Fruit fly (Drosophila melanogaster): Measurements from ENCODE around the gene CG15525.

The CG15525 gene

dm6 chr3R:29983073-29983544 is 14.4 kb downstream of the CG15525 start, which contains the start of gene CG7896 (continued):
- TF ChIP-seq exex (tag; optimal IDR thresholded peaks at IDR 0.05) (peak; percentile 13), lilli (GFP tag; optimal IDR thresholded peaks at IDR 0.05) (peak; percentile 47), CG2116 (GFP tag; optimal IDR thresholded peaks at IDR 0.05) (peak; percentile 34), Stat92E (GFP tag; optimal IDR thresholded peaks at IDR 0.05) (peak in 1 of 3 experiments; percentile 13), CG7745 (tag; optimal IDR thresholded peaks at IDR 0.05) (no peak), CG11723 (GFP tag; optimal IDR thresholded peaks at IDR 0.05) (peak; percentile 52), al (GFP tag; IDR thresholded peaks at IDR 0.05) (peak; percentile 81), eve (GFP tag; optimal IDR thresholded peaks at IDR 0.05) (no peak), B-H1 (GFP tag; IDR thresholded peaks at IDR 0.05) (peak; percentile 57; the same call in 2 of the 3 replicates), Bgb (GFP tag; IDR thresholded peaks at IDR 0.05; ENCODE audit: partially characterized antibody) (no peak), inv (GFP tag; IDR thresholded peaks at IDR 0.05; ENCODE audit: partially characterized antibody) (no peak), CG13123 (GFP tag; optimal IDR thresholded peaks at IDR 0.05) (peak; percentile 4), CG12155 (GFP tag; optimal IDR thresholded peaks at IDR 0.05) (peak; percentile 41), dysf (GFP tag; IDR thresholded peaks at IDR 0.05) (peak; percentile 92), CG12071 (GFP tag; optimal IDR thresholded peaks at IDR 0.05) (peak; percentile 27), D19A (tag; optimal IDR thresholded peaks at IDR 0.05) (no peak), knrl (GFP tag; IDR thresholded peaks at IDR 0.05; ENCODE audit: partially characterized antibody) (no peak), Gsc (GFP tag; IDR thresholded peaks at IDR 0.05) (peak; percentile 62), ase (GFP tag; IDR thresholded peaks at IDR 0.05) (peak; percentile 53; the same call in 1 of the 3 replicates), BtbVII (GFP tag; optimal IDR thresholded peaks at IDR 0.05) (peak; percentile 48), Poxn (GFP tag; IDR thresholded peaks at IDR 0.05) (no peak), YL-1 (GFP tag; optimal IDR thresholded peaks at IDR 0.05) (no peak), cwo (GFP tag; optimal IDR thresholded peaks at IDR 0.05) (peak; percentile 60), CG11093 (GFP tag; IDR thresholded peaks at IDR 0.05) (peak; percentile 78), slou (GFP tag; optimal IDR thresholded peaks at IDR 0.05) (peak; percentile 62), Dp (GFP tag; optimal IDR thresholded peaks at IDR 0.05) (no peak), CG12299 (tag; optimal IDR thresholded peaks at IDR 0.05) (no peak), Adf1 (GFP tag; IDR thresholded peaks at IDR 0.05) (peak; percentile 31; the same call in 1 of the 2 replicates), insv (GFP tag; optimal IDR thresholded peaks at IDR 0.05) (no peak), CG8478 (optimal IDR thresholded peaks at IDR 0.05) (no peak), CG8281 (tag; optimal IDR thresholded peaks at IDR 0.05) (peak; percentile 29), Fer3 (tag; optimal IDR thresholded peaks at IDR 0.05) (peak; percentile 56), CG2199 (GFP tag; IDR thresholded peaks at IDR 0.05) (no peak), Ets65A (GFP tag) (peak; percentile 53), CG13424 (tag; optimal IDR thresholded peaks at IDR 0.05) (peak; percentile 80), mld (GFP tag; IDR thresholded peaks at IDR 0.05; ENCODE audit: partially characterized antibody) (no peak), CG15601 (tag; optimal IDR thresholded peaks at IDR 0.05) (peak; percentile 62), tup (GFP tag; optimal IDR thresholded peaks at IDR 0.05) (no peak), chinmo (GFP tag; IDR thresholded peaks at IDR 0.05; ENCODE audit: partially characterized antibody) (peak; percentile 86; the same call in 3 of the 4 replicates), CG16815 (GFP tag; optimal IDR thresholded peaks at IDR 0.05) (peak; percentile 21), bab2 (GFP tag; optimal IDR thresholded peaks at IDR 0.05) (peak; percentile 20), CG12391 (tag; optimal IDR thresholded peaks at IDR 0.05) (peak; percentile 65), CG14441 (GFP tag; IDR thresholded peaks at IDR 0.05) (peak; percentile 81), Bdp1 (GFP tag; optimal IDR thresholded peaks at IDR 0.05) (no peak), CG14965 (GFP tag; optimal IDR thresholded peaks at IDR 0.05; ENCODE audit: borderline replicate concordance) (no peak), corto (GFP tag; optimal IDR thresholded peaks at IDR 0.05) (peak; percentile 91), gfzf (GFP tag; optimal IDR thresholded peaks at IDR 0.05) (no peak), lab (GFP tag; optimal IDR thresholded peaks at IDR 0.05) (peak; percentile 77), onecut (GFP tag; IDR thresholded peaks at IDR 0.05) (peak; percentile 59), Dip2 (GFP tag; IDR thresholded peaks at IDR 0.05) (no peak)
